Fruit fly (Drosophila melanogaster): ENCODE measurements around the gene CG9799.
A peak's percentile ranks its signal among the peaks of the same experiment; 100 is the strongest.

The CG9799 gene

DNA sequence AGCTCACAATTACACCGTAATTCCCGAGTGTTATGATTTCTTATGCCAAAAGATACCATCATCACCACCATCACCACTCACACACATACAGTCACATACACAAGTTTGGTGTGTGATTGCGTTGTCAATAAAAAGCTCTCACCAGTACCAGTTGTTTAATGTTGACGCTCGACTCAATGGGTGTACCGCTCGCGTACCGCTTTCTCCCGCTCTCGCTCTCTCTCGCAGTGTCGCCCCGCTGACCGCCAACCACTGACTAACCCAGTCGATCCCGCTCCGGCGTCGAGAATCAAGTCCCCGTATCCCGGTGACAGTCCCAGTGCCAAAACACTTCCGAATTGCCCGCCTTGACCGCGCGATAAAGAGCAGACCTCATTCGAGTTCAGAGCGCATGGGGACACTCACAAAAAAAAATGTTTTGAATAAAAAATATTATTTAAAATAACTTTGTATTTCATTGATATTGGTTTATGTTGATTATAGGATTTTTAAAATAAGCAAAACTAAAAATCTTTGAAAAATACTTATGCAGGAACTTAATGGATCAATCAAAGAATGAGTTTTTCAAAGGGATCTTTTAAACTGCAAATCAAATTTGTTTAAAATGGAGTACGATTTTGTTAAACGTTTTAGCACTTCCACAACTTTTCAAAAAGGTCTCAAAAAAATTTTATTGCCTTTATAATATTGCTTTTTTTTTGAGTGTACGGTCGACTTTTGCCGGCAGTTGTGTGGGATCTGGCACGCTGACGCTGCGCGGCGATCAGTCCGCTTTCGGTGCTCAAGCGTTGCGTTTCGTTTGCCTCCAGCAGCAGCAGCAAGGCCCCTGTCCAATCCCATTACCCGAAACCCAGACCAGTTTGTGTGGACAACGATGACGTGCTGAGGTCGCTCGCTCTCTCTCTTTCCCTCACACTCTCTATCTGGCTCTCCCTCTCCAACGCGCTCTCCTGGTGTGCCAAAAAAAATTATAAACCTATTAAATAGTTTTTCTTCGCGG is 24.0 kb downstream of the CG9799 start, which contains the start of gene Dic1 (continued):
- TF ChIP-seq CG1621 (tag; optimal IDR thresholded peaks at IDR 0.05) (peak; percentile 79), Sox102F (GFP tag; optimal IDR thresholded peaks at IDR 0.05) (peak; percentile 97), Smox (GFP tag; optimal IDR thresholded peaks at IDR 0.05) (peak; percentile 97), CG4318 (GFP tag; optimal IDR thresholded peaks at IDR 0.05) (peak; percentile 98), fd85E (GFP tag; optimal IDR thresholded peaks at IDR 0.05) (peak; percentile 85), CG32006 (GFP tag; optimal IDR thresholded peaks at IDR 0.05) (peak; percentile 99), CG16779 (tag; optimal IDR thresholded peaks at IDR 0.05) (peak; percentile 93), Eip93F (GFP tag; optimal IDR thresholded peaks at IDR 0.05) (peak; percentile 89), Ets21C (GFP tag; optimal IDR thresholded peaks at IDR 0.05) (peak; percentile 93), CG6792 (GFP tag; optimal IDR thresholded peaks at IDR 0.05) (peak; percentile 96), spab (GFP tag; optimal IDR thresholded peaks at IDR 0.05) (peak; percentile 97), CG6163 (GFP tag; IDR thresholded peaks at IDR 0.05) (peak; percentile 92), CG15336 (GFP tag; IDR thresholded peaks at IDR 0.05) (peak; percentile 96), CG11762 (GFP tag; optimal IDR thresholded peaks at IDR 0.05; ENCODE audit: insufficient read depth) (peak; percentile 98), CG8119 (GFP tag; IDR thresholded peaks at IDR 0.05) (peak; percentile 96), fkh (GFP tag; optimal IDR thresholded peaks at IDR 0.05) (peak; percentile 66), OdsH (GFP tag; optimal IDR thresholded peaks at IDR 0.05) (peak; percentile 98), CG6276 (GFP tag; optimal IDR thresholded peaks at IDR 0.05) (peak; percentile 98), eg (GFP tag; IDR thresholded peaks at IDR 0.05) (peak; percentile 93), CG31627 (GFP tag; optimal IDR thresholded peaks at IDR 0.05) (peak; percentile 96), CG10631 (GFP tag; optimal IDR thresholded peaks at IDR 0.05) (peak; percentile 96), achi (GFP tag; optimal IDR thresholded peaks at IDR 0.05) (peak; percentile 97), dsx (GFP tag; optimal IDR thresholded peaks at IDR 0.05; ENCODE audit: poor library complexity, severe bottlenecking) (peak; percentile 85), CG8632 (GFP tag; optimal IDR thresholded peaks at IDR 0.05) (peak; percentile 98), Ets96B (tag; optimal IDR thresholded peaks at IDR 0.05) (peak; percentile 95), cyc (GFP tag; optimal IDR thresholded peaks at IDR 0.05) (peak; percentile 96), topi (GFP tag; optimal IDR thresholded peaks at IDR 0.05) (peak; percentile 98), Gug (GFP tag; IDR thresholded peaks at IDR 0.05) (peak; percentile 87), salr (GFP tag; optimal IDR thresholded peaks at IDR 0.05) (peak; percentile 78 to 98), CG6854 (GFP tag; optimal IDR thresholded peaks at IDR 0.05) (peak; percentile 96), Hr38 (GFP tag; optimal IDR thresholded peaks at IDR 0.05) (peak; percentile 26), net (GFP tag; optimal IDR thresholded peaks at IDR 0.05) (peak; percentile 97), CG11902 (GFP tag; optimal IDR thresholded peaks at IDR 0.05) (peak; percentile 95), CG7368 (GFP tag; optimal IDR thresholded peaks at IDR 0.05) (peak; percentile 92)

DNA sequence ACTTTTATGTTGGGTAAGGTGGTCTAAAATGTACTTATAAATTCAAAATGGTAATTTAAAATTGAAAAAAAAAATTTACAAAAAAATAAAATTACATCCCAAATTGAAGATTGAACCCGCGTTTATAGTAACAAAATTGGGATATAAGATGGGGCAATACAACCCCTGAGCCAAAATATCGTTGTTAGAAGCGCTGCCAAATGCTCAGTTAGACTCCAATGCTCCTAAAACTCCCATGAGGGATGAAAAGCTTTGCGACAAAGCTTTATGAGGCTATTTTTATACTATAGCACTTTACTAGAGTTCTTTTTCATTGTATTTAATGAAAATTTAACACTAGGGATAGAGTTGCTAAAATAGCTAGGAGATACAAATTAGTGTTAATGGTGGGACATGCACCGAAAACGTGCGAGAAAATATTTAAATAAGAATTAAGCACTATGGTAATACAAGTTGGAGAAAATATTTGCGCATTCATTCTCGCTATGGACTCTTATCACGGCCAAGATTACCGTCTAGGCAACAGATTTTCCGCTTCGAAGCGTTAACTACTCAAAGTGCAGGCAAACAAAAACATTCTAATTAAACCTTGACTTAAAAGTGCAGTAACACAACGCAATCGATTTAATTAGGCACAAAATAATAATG is 25.0 kb downstream of the CG9799 start:
- TF ChIP-seq CG7368 (GFP tag; optimal IDR thresholded peaks at IDR 0.05) (no peak), CG3032 (tag; optimal IDR thresholded peaks at IDR 0.05) (no peak), svp (GFP tag) (no peak), CG8632 (GFP tag; optimal IDR thresholded peaks at IDR 0.05) (no peak), Eip78C (GFP tag) (no peak)

DNA sequence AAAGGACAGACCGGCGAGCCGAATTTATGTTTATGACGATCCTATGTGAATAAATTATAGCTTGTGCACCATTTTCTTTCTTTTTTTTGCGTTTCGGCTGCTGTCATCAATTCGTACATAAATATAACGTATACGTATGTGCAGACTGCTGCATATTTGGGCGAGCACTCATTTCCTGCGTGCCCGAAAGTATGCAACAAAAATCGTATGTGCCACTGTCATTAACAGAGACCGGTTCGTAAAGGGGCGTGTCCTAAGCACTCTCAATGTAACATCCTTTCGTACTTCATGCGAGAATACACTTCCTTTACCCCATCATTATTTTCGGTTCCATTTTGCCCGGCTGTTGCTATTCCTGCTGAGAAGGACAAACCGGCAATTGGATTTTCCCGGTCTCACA is 28.4 kb downstream of the CG9799 start:
- TF ChIP-seq CG9139 (GFP tag; optimal IDR thresholded peaks at IDR 0.05): no peak
- TF ChIP-seq CG6163 (GFP tag; IDR thresholded peaks at IDR 0.05): 0 out of 3 replicates have a peak, but pooled peaks have one; percentile 37
- TF ChIP-seq Ets21C (GFP tag; optimal IDR thresholded peaks at IDR 0.05): no peak
- peak; percentile 22 for TF ChIP-seq Sox102F (GFP tag; optimal IDR thresholded peaks at IDR 0.05)
- TF ChIP-seq CG3032 (tag; optimal IDR thresholded peaks at IDR 0.05): no peak
- TF ChIP-seq Met (GFP tag; optimal IDR thresholded peaks at IDR 0.05): peak; percentile 23
- TF ChIP-seq vri (GFP tag; optimal IDR thresholded peaks at IDR 0.05): no peak
- TF ChIP-seq CG11762 (GFP tag; optimal IDR thresholded peaks at IDR 0.05; ENCODE audit: insufficient read depth): no peak
- TF ChIP-seq CG3919 (GFP tag; optimal IDR thresholded peaks at IDR 0.05): peak; percentile 51
- no peak for TF ChIP-seq dac (GFP tag; optimal IDR thresholded peaks at IDR 0.05)
- no peak for TF ChIP-seq acj6 (GFP tag; optimal IDR thresholded peaks at IDR 0.05)
- peak; percentile 18 for TF ChIP-seq net (GFP tag; optimal IDR thresholded peaks at IDR 0.05)
- no peak for TF ChIP-seq Hr4 (GFP tag; optimal IDR thresholded peaks at IDR 0.05)
- TF ChIP-seq Eip78C (GFP tag): peak; percentile 49
- TF ChIP-seq CG1621 (tag; optimal IDR thresholded peaks at IDR 0.05): peak; percentile 24
- no peak for TF ChIP-seq CG10631 (GFP tag; optimal IDR thresholded peaks at IDR 0.05)
- TF ChIP-seq CG6792 (GFP tag; optimal IDR thresholded peaks at IDR 0.05): no peak
